Fruit fly (Drosophila melanogaster): ENCODE results near the gene CG31676.

- no peak for TF ChIP-seq ovo (GFP tag; optimal IDR thresholded peaks at IDR 0.05)
- no peak for TF ChIP-seq CG11617 (GFP tag; optimal IDR thresholded peaks at IDR 0.05)
- TF ChIP-seq CG33017 (tag; optimal IDR thresholded peaks at IDR 0.05): no peak
- no peak for TF ChIP-seq tj (GFP tag; optimal IDR thresholded peaks at IDR 0.05)
- no peak for TF ChIP-seq cic (GFP tag; optimal IDR thresholded peaks at IDR 0.05)
- no peak for TF ChIP-seq CG12768 (GFP tag; optimal IDR thresholded peaks at IDR 0.05)
- TF ChIP-seq Crg-1 (GFP tag; optimal IDR thresholded peaks at IDR 0.05): no peak
- TF ChIP-seq CG7045 (GFP tag; optimal IDR thresholded peaks at IDR 0.05): no peak
- no peak for TF ChIP-seq CG7101 (tag; optimal IDR thresholded peaks at IDR 0.05)
- no peak for TF ChIP-seq Mnt (GFP tag; optimal IDR thresholded peaks at IDR 0.05)
- no peak for TF ChIP-seq Clk (GFP tag; optimal IDR thresholded peaks at IDR 0.05)
- TF ChIP-seq CG1620 (GFP tag; optimal IDR thresholded peaks at IDR 0.05): no peak
- no peak for TF ChIP-seq bab1 (GFP tag; optimal IDR thresholded peaks at IDR 0.05)
Measured at dm6 chr2L:20857791-20858190, 17.2 kb downstream of the CG31676 start, which contains the start of gene CG14400.
